Worm (Caenorhabditis elegans) whole organism, young adult: Measurements from ENCODE around the gene R11G10.4.

Source experiments
- F57A8.1 ChIP-seq: fragments of 200-800 bp; sonication (Bioruptor generic); optimal IDR thresholded peaks from 2 replicates; lab custom pipeline; 2018; ENCODE audit warnings: mild to moderate bottlenecking, missing genetic modification characterization, moderate library complexity, missing compliant biosample characterization
- Y53F4B.3 ChIP-seq: fragments of 200-800 bp; sonication (Bioruptor generic); IDR thresholded peaks from 2 replicates; pipeline ENCODE4 v1.3.6; 2022; ENCODE audit warnings: missing genetic modification reagents, missing genetic modification characterization, missing compliant biosample characterization
- snpc-1.1 ChIP-seq: sonication (generic microtip); optimal IDR thresholded peaks from 2 replicates; lab custom pipeline; 2017; ENCODE audit warnings: missing genetic modification characterization, mild to moderate bottlenecking, missing compliant biosample characterization, antibody characterized with exemption, moderate library complexity, missing genotype, missing genetic modification reagents; ENCODE audit not compliant: insufficient read depth

DNA sequence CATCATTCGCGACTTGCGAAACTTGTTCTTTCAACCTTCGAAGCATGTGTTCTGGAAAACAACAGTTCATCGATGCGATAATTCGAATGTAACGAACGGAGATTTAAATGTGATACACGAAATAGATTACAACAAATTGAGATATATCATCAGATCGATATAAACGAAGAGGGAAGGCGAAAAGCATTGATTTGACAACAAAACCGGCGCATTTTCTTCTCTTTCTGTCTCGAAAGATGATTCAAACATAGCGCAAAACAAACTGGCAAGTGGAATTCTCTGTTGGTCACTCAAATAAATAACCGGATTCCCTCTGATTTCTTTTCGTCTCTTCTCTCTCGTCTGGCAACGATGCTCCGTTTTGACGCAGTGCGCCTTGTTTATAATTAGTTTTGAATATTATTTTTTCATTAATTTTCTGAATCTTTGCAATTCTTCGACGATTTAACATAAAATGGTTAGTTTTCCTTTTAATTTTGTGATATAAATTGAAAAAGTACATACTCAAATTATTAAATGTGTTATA, 9.0 kb upstream of the R11G10.4 start, which contains the start of the genes eea-1 and gut-2:
- TF ChIP-seq Y53F4B.3 (GFP tag; lab: Robert Waterston, UW) (no peak), F57A8.1 (GFP tag; lab: Kevin White, UChicago) (no peak), snpc-1.1 (tag; lab: Kevin White, UChicago) (no peak)
